Fruit fly (Drosophila melanogaster) whole organism, adult: ENCODE results near the gene Gr61a.

Experiments
- CG12768 ChIP-seq: fragments of 200-800 bp; sonication (Bioruptor generic); optimal IDR thresholded peaks from 2 replicates; lab custom pipeline; 2017; ENCODE audit warnings: missing biosample characterization, missing genetic modification characterization, mild to moderate bottlenecking, moderate library complexity, missing genetic modification reagents
- CG5204 ChIP-seq: fragments of 200-800 bp; sonication (Bioruptor generic); optimal IDR thresholded peaks from 2 replicates; lab custom pipeline; 2016; ENCODE audit warnings: missing biosample characterization, missing genetic modification characterization
- CG7045 ChIP-seq: fragments of 200-800 bp; sonication (Bioruptor generic); optimal IDR thresholded peaks from 2 replicates; lab custom pipeline; 2017; ENCODE audit warnings: missing biosample characterization, mild to moderate bottlenecking, missing genetic modification characterization
- cic ChIP-seq: fragments of 200-800 bp; sonication (Bioruptor generic); optimal IDR thresholded peaks from 2 replicates; lab custom pipeline; 2017; ENCODE audit warnings: missing biosample characterization, mild to moderate bottlenecking, missing genetic modification characterization, moderate library complexity
- kay ChIP-seq: fragments of 200-800 bp; sonication (Bioruptor generic); peaks from one replicate; lab custom pipeline; 2016; ENCODE audit warnings: missing biosample characterization, missing genetic modification characterization, borderline replicate concordance

dm6 chr3L:872389-872972, 31.2 kb downstream of the Gr61a start:
- peak; percentile 28 for TF ChIP-seq CG12768 (GFP tag; lab: Kevin White, UChicago)
- no peak for TF ChIP-seq CG7045 (GFP tag; lab: Kevin White, UChicago)
- TF ChIP-seq CG5204 (GFP tag; lab: Kevin White, UChicago): no peak
- no peak for TF ChIP-seq cic (GFP tag; lab: Kevin White, UChicago)
- no peak for TF ChIP-seq kay
